Worm (Caenorhabditis elegans): ENCODE measurements around the gene cdh-12.

ce11 chrIII:1207852-1208251 is 56.0 kb downstream of the cdh-12 start, which contains the start of gene orc-3:
- TF ChIP-seq egl-27 (tag; optimal IDR thresholded peaks at IDR 0.05) (no peak), nhr-28 (tag; optimal IDR thresholded peaks at IDR 0.05) (no peak), lin-13 (GFP tag; optimal IDR thresholded peaks at IDR 0.05) (peak; percentile 8), dsc-1 (tag; optimal IDR thresholded peaks at IDR 0.05) (no peak), jun-1 (tag; optimal IDR thresholded peaks at IDR 0.05) (no peak), snpc-4 (tag; optimal IDR thresholded peaks at IDR 0.05) (no peak), tbx-2 (tag; optimal IDR thresholded peaks at IDR 0.05) (no peak), fos-1 (tag; optimal IDR thresholded peaks at IDR 0.05) (no peak), nhr-77 (tag; optimal IDR thresholded peaks at IDR 0.05) (no peak), dpl-1 (GFP tag; optimal IDR thresholded peaks at IDR 0.05) (peak; percentile 86 to 92 (median 90)), sptf-1 (tag; optimal IDR thresholded peaks at IDR 0.05) (no peak), aha-1 (tag; optimal IDR thresholded peaks at IDR 0.05) (no peak), lin-39 (tag; optimal IDR thresholded peaks at IDR 0.05) (no peak)
